Worm (Caenorhabditis elegans) whole organism, L2 larva: ENCODE results near the gene C12D8.21.

Experiments
- R02D3.7 ChIP-seq: fragments of 150-350 bp; optimal IDR thresholded peaks from 2 replicates; lab custom pipeline; 2014; ENCODE audit warnings: missing biosample characterization, missing genetic modification characterization
- ama-1 ChIP-seq: fragments of 150-350 bp; optimal IDR thresholded peaks from 2 replicates; lab custom pipeline; 2018; ENCODE audit warnings: inconsistent platforms
- nhr-237 ChIP-seq: fragments of 150-350 bp; optimal IDR thresholded peaks from 2 replicates; lab custom pipeline; 2014; ENCODE audit warnings: missing biosample characterization, missing genetic modification characterization
- nhr-77 ChIP-seq: fragments of 150-350 bp; optimal IDR thresholded peaks from 2 replicates; lab custom pipeline; 2014; ENCODE audit warnings: missing biosample characterization, missing genetic modification characterization
- unc-39 ChIP-seq: fragments of 150-350 bp; optimal IDR thresholded peaks from 2 replicates; lab custom pipeline; 2014; ENCODE audit warnings: missing biosample characterization, missing genetic modification characterization
- ztf-11 ChIP-seq: sonication (generic microtip); optimal IDR thresholded peaks from 2 replicates; lab custom pipeline; 2017; ENCODE audit warnings: missing biosample characterization, missing genetic modification characterization

DNA sequence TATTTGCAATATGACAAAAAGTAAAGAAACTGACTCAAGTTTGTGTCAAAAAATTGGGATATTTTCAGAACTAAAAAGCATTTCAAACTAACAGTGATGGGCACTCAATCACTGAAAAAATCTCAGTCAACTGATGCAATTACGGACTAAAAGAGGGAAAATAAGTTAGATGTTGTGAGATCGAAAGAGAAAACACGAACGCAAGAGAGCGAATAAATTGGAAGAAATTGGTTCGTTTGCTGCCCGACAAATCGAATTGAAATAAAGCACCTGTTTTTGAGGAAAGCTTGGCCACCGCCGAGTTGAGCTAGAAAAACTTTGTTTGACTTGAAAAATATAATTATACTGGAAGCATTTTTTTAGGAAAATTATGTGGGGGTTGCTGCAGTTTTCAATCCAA is 25.1 kb upstream of the C12D8.21 start:
- TF ChIP-seq R02D3.7 (tag; lab: Kevin White, UChicago) (no peak), ama-1 (lab: Kevin White, UChicago) (no peak), unc-39 (tag; lab: Kevin White, UChicago) (no peak), nhr-77 (tag; lab: Kevin White, UChicago) (no peak), ztf-11 (no peak), nhr-237 (tag; lab: Kevin White, UChicago) (no peak)
